Worm (Caenorhabditis elegans): ENCODE data around the gene immp-2.

ce11 chrIV:998914-999313 lies 6.7 kb downstream of the immp-2 start, which contains the start of gene Y55F3AM.5:
- TF ChIP-seq lin-39 (tag; optimal IDR thresholded peaks at IDR 0.05): no peak
- TF ChIP-seq mep-1 (tag; optimal IDR thresholded peaks at IDR 0.05): no peak
- TF ChIP-seq unc-98 (GFP tag; IDR thresholded peaks at IDR 0.05): no peak
- TF ChIP-seq jun-1 (tag; optimal IDR thresholded peaks at IDR 0.05): no peak
- no peak for TF ChIP-seq mab-9 (GFP tag; IDR thresholded peaks at IDR 0.05)
- no peak for TF ChIP-seq unc-62 (GFP tag; optimal IDR thresholded peaks at IDR 0.05)
- TF ChIP-seq lin-14 (GFP tag; optimal IDR thresholded peaks at IDR 0.05): no peak
- no peak for TF ChIP-seq rnt-1 (tag; optimal IDR thresholded peaks at IDR 0.05)

Measured in whole organism, L1 larva.